Worm (Caenorhabditis elegans) whole organism, midembryonic: ENCODE data around the gene srh-118.
"Not testable (repeated sequence)": the region's sequence is repeated elsewhere in the genome, so short reads cannot be mapped to it uniquely, and the experiment has no call there.

Source experiments
- flt-1 ChIP-seq: fragments of 200-800 bp; sonication (Bioruptor generic); IDR thresholded peaks from 2 replicates; pipeline ENCODE4 v1.3.6; 2022; ENCODE audit warnings: missing genetic modification characterization, missing compliant biosample characterization
- tab-1 ChIP-seq: fragments of 200-800 bp; sonication (Bioruptor generic); IDR thresholded peaks from 2 replicates; pipeline ENCODE4 v1.3.6; 2022; ENCODE audit warnings: missing genetic modification characterization, missing compliant biosample characterization

DNA sequence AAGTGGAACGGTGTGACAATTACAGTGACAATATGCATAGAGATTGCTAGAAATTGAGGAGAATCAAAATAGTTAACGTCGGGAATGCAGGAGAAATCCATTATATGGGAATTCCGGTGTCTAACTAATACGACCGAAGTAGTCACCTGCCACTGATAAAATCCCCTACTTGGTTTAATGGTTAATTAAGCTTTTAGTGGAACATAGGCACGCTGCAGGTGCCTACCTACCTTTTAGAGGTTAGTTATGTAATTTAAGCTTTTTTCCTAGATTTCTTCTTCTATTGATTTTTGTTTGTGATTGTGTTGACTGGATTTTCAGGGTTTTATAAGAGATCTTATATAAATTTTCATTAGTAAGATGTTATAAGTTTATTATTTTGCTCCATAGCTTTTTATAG lies 39.8 kb downstream of the srh-118 start, which contains the start of gene srh-203:
- not testable (repeated sequence) for TF ChIP-seq tab-1 (GFP tag; lab: Robert Waterston, UW); flt-1
